Fruit fly (Drosophila melanogaster) Kc167 (cell line): Measurements from ENCODE around the gene CG13408.

Experiments
- Myc ChIP-seq: fragments of >200 bp; optimal IDR thresholded peaks from 2 replicates; lab custom pipeline; 2017; ENCODE audit warnings: missing external identifiers
- Sin3A ChIP-seq: fragments of >200 bp; optimal IDR thresholded peaks from 2 replicates; lab custom pipeline; 2018; ENCODE audit warnings: missing external identifiers
- h ChIP-seq: fragments of >200 bp; optimal IDR thresholded peaks from 3 replicates; lab custom pipeline; 2018; ENCODE audit warnings: missing external identifiers

DNA sequence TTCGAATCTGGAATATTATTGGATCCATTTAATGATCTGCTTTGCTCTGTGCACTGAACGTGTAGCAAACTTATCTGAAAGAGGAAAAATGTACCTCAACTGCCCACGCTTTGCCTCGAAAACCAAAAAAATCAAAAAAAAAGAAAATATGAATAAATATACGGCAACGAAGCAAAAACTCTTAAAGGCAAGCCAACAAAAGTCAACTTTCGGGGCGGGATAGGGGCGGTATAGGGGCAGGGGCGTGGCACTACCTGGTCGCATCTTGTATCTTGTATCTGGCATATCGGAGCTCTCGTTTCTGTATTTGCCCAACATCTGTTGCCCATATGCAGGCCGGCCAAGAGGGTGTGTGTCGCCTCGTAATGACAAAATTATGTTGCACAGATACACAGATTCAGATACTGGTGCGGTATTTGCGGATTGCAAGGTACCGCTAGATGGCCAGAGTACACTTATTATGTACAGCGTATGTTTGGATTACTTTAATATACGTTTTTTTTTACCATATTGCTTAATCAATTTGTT lies 35.7 kb upstream of the CG13408 start:
- TF ChIP-seq h (no peak), Sin3A (no peak), Myc (lab: Kevin White, UChicago) (no peak)
